Worm (Caenorhabditis elegans) whole organism, young adult: Measurements from ENCODE around the gene F44B9.8.

Experiments used
- F10E7.11 ChIP-seq: sonication (generic microtip); optimal IDR thresholded peaks from 2 replicates; lab custom pipeline; 2017; ENCODE audit warnings: mild to moderate bottlenecking, missing genetic modification characterization, moderate library complexity, missing compliant biosample characterization
- ama-1 ChIP-seq, 3 experiments: fragments of 150-350 bp in 1 of 3; sonication (generic microtip) in 2 of 3; optimal IDR thresholded peaks; 2 replicates each; lab custom pipeline; 2014 to 2018; ENCODE audit warnings: missing biosample characterization in 2 of 3, missing genetic modification characterization in 2 of 3, missing genetic modification reagents in 2 of 3
- ceh-40 ChIP-seq: fragments of 200-800 bp; sonication (Bioruptor generic); IDR thresholded peaks from 2 replicates; pipeline ENCODE4 v1.3.6; 2022; ENCODE audit warnings: missing genetic modification characterization, missing compliant biosample characterization
- egl-18 ChIP-seq: fragments of 200-800 bp; sonication (Bioruptor generic); IDR thresholded peaks from 2 replicates; pipeline ENCODE4 v1.3.6; 2022; ENCODE audit warnings: missing genetic modification reagents, missing genetic modification characterization, missing compliant biosample characterization
- ekl-4 ChIP-seq: fragments of 200-800 bp; sonication (Bioruptor generic); IDR thresholded peaks from 2 replicates; pipeline ENCODE4 v1.3.6; 2022; ENCODE audit warnings: missing genetic modification reagents, missing genetic modification characterization, missing compliant biosample characterization
- ets-4 ChIP-seq: fragments of 200-800 bp; sonication (Bioruptor generic); optimal IDR thresholded peaks from 2 replicates; lab custom pipeline; 2018; ENCODE audit warnings: mild to moderate bottlenecking, missing genetic modification characterization, missing compliant biosample characterization
- gei-17 ChIP-seq: fragments of 200-800 bp; sonication (Bioruptor generic); optimal IDR thresholded peaks from 2 replicates; lab custom pipeline; 2018; ENCODE audit warnings: mild to moderate bottlenecking, missing genetic modification characterization, missing compliant biosample characterization
- let-526 ChIP-seq: fragments of 200-800 bp; sonication (Bioruptor generic); IDR thresholded peaks from 2 replicates; pipeline ENCODE4 v1.3.6; 2022; ENCODE audit warnings: missing genetic modification reagents, missing genetic modification characterization, missing compliant biosample characterization
- lin-26 ChIP-seq: fragments of 200-800 bp; sonication (Bioruptor generic); IDR thresholded peaks from 2 replicates; pipeline ENCODE4 v1.3.6; 2022; ENCODE audit warnings: missing genetic modification reagents, missing genetic modification characterization, missing compliant biosample characterization
- madf-10 ChIP-seq: sonication (generic microtip); optimal IDR thresholded peaks from 2 replicates; lab custom pipeline; 2016; ENCODE audit warnings: mild to moderate bottlenecking, missing genetic modification characterization, missing compliant biosample characterization
- snpc-4 ChIP-seq, 5 experiments: fragments of 150-350 bp in 1 of 5; sonication (generic microtip) in 4 of 5; optimal IDR thresholded peaks; 2 replicates each; lab custom pipeline; 2014 to 2018; ENCODE audit warnings: missing genetic modification characterization in 5 of 5, missing biosample characterization in 3 of 5, antibody characterized with exemption in 2 of 5, mild to moderate bottlenecking in 2 of 5, missing compliant biosample characterization in 2 of 5, missing genotype in 2 of 5, moderate library complexity in 2 of 5, missing genetic modification reagents in 1 of 5
- unc-130 ChIP-seq: sonication (generic microtip); optimal IDR thresholded peaks from 2 replicates; lab custom pipeline; 2016; ENCODE audit warnings: missing genetic modification reagents, missing genetic modification characterization, missing compliant biosample characterization
- unc-62 ChIP-seq: fragments of 150-350 bp; optimal IDR thresholded peaks from 2 replicates; lab custom pipeline; 2014; ENCODE audit warnings: missing biosample characterization, missing genetic modification reagents, missing genetic modification characterization
- ztf-26 ChIP-seq: sonication (generic microtip); optimal IDR thresholded peaks from 2 replicates; lab custom pipeline; 2017; ENCODE audit warnings: missing genetic modification characterization, missing compliant biosample characterization

DNA sequence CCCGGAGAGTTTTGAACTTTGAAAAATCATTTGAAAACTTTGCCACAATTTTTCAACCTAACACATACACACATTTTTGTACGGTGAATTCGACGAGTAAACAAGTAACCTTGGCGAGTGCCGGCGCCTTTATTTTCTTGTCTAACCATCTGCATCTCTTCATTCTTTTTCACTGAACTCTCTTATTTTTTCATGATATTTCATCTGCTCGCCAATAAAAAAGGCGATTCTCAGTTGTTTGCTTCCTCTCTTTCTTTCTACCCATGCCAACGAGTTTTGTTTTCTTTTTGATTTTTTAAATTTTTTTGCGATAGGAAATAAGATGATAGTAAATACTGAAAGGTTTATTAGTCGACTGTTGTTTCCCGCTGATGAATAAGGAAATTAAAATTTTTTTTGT lies 50.7 kb downstream of the F44B9.8 start:
- TF ChIP-seq ekl-4 (GFP tag; lab: Robert Waterston, UW) (no peak), unc-130 (GFP tag; lab: Kevin White, UChicago) (no peak), ama-1 (optimal IDR thresholded peaks at IDR 0.05; lab: Kevin White, UChicago) (no peak), ama-1 (GFP tag; optimal IDR thresholded peaks at IDR 0.05; lab: Kevin White, UChicago) (no peak), unc-62 (GFP tag; lab: Kevin White, UChicago) (no peak), egl-18 (GFP tag; lab: Robert Waterston, UW) (no peak), F10E7.11 (tag; lab: Kevin White, UChicago) (no peak), snpc-4 (GFP tag; optimal IDR thresholded peaks at IDR 0.05; lab: Kevin White, UChicago) (no peak), snpc-4 (tag; optimal IDR thresholded peaks at IDR 0.05; lab: Kevin White, UChicago) (no peak), lin-26 (GFP tag; lab: Robert Waterston, UW) (no peak), ets-4 (no peak), gei-17 (GFP tag; lab: Kevin White, UChicago) (no peak), let-526 (GFP tag; lab: Robert Waterston, UW) (no peak), ztf-26 (tag; lab: Kevin White, UChicago) (no peak), ceh-40 (no peak), madf-10 (tag; lab: Kevin White, UChicago) (no peak)
